Fruit fly (Drosophila melanogaster) whole organism, embryonic: ENCODE results near the gene alpha-PheRS.

Experiments used
- Blimp-1 ChIP-seq: fragments of 200-800 bp; sonication (Bioruptor generic); optimal IDR thresholded peaks from 3 replicates; lab custom pipeline; 2018; ENCODE audit warnings: missing biosample characterization, missing genetic modification characterization, mild to moderate bottlenecking, moderate library complexity, missing genetic modification reagents
- CG10209 ChIP-seq: fragments of 200-800 bp; sonication (Bioruptor generic); optimal IDR thresholded peaks from 3 replicates; lab custom pipeline; 2017; ENCODE audit warnings: missing biosample characterization, mild to moderate bottlenecking, missing genetic modification characterization, missing genetic modification reagents
- CG10565 ChIP-seq: fragments of 200-800 bp; sonication (Bioruptor generic); optimal IDR thresholded peaks from 3 replicates; lab custom pipeline; 2016; ENCODE audit warnings: missing biosample characterization, mild to moderate bottlenecking, missing genetic modification characterization
- CG11093 ChIP-seq: fragments of 200-800 bp; sonication (Bioruptor generic); IDR thresholded peaks from 3 replicates; pipeline ENCODE4 v1.3.6; 2022; ENCODE audit warnings: missing biosample characterization, missing genetic modification characterization
- CG11398 ChIP-seq: fragments of 200-800 bp; sonication (Bioruptor generic); optimal IDR thresholded peaks from 2 replicates; lab custom pipeline; 2016; ENCODE audit warnings: missing biosample characterization, missing genetic modification characterization
- CG12071 ChIP-seq: fragments of 200-800 bp; sonication (Bioruptor generic); optimal IDR thresholded peaks from 3 replicates; lab custom pipeline; 2018; ENCODE audit warnings: missing biosample characterization, mild to moderate bottlenecking, missing genetic modification characterization
- CG12236 ChIP-seq: fragments of 200-800 bp; sonication (Bioruptor generic); optimal IDR thresholded peaks from 2 replicates; lab custom pipeline; 2016; ENCODE audit warnings: missing biosample characterization, missing genetic modification characterization
- CG12299 ChIP-seq: fragments of 200-800 bp; sonication (Bioruptor generic); optimal IDR thresholded peaks from 2 replicates; lab custom pipeline; 2018; ENCODE audit warnings: missing biosample characterization, mild to moderate bottlenecking, missing genetic modification characterization
- CG12659 ChIP-seq: fragments of 200-800 bp; sonication (Bioruptor generic); optimal IDR thresholded peaks from 3 replicates; lab custom pipeline; 2017; ENCODE audit warnings: mild to moderate bottlenecking, missing biosample characterization, missing genetic modification reagents, missing genetic modification characterization
- CG14710 ChIP-seq: fragments of 200-800 bp; sonication (Bioruptor generic); optimal IDR thresholded peaks from 3 replicates; lab custom pipeline; 2019; ENCODE audit warnings: missing biosample characterization, mild to moderate bottlenecking, missing genetic modification characterization, moderate library complexity
- CG1647 ChIP-seq: fragments of 200-800 bp; sonication (Bioruptor generic); optimal IDR thresholded peaks from 3 replicates; lab custom pipeline; 2016; ENCODE audit warnings: missing biosample characterization, missing genetic modification characterization
- CG17568 ChIP-seq: fragments of 200-800 bp; sonication (Bioruptor generic); optimal IDR thresholded peaks from 2 replicates; lab custom pipeline; 2018; ENCODE audit warnings: missing biosample characterization, mild to moderate bottlenecking, missing genetic modification characterization, moderate library complexity
- CG17802 ChIP-seq: fragments of 200-800 bp; sonication (Bioruptor generic); optimal IDR thresholded peaks from 2 replicates; lab custom pipeline; 2018; ENCODE audit warnings: missing biosample characterization, mild to moderate bottlenecking, missing genetic modification characterization, moderate library complexity
- CG18764 ChIP-seq: fragments of 200-800 bp; sonication (Bioruptor generic); optimal IDR thresholded peaks from 3 replicates; lab custom pipeline; 2016; ENCODE audit warnings: missing biosample characterization, missing genetic modification characterization
- CG2116 ChIP-seq: fragments of 200-800 bp; sonication (Bioruptor generic); optimal IDR thresholded peaks from 3 replicates; lab custom pipeline; 2018; ENCODE audit warnings: missing biosample characterization, mild to moderate bottlenecking, missing genetic modification characterization
- CG30020 ChIP-seq: fragments of 200-800 bp; optimal IDR thresholded peaks from 2 replicates; lab custom pipeline; 2019; ENCODE audit warnings: missing biosample characterization, mild to moderate bottlenecking, missing genetic modification characterization, moderate library complexity
- CG34422 ChIP-seq: fragments of 200-800 bp; sonication (Bioruptor generic); IDR thresholded peaks from 3 replicates; pipeline ENCODE4 v1.3.6; 2022; ENCODE audit warnings: missing biosample characterization, missing genetic modification characterization
- CG7357 ChIP-seq: fragments of 200-800 bp; sonication (Bioruptor generic); IDR thresholded peaks from 3 replicates; pipeline ENCODE4 v1.3.6; 2022; ENCODE audit warnings: missing biosample characterization, missing genetic modification characterization
- CG8478 ChIP-seq: fragments of >200 bp; optimal IDR thresholded peaks from 2 replicates; lab custom pipeline; 2018
- Chrac-16 ChIP-seq: fragments of 200-800 bp; sonication (Bioruptor generic); optimal IDR thresholded peaks from 3 replicates; lab custom pipeline; 2016; ENCODE audit warnings: missing biosample characterization, missing genetic modification characterization
- Eip74EF ChIP-seq, 2 experiments: fragments of 200-800 bp in 1 of 2; fragments of >200 bp in 1 of 2; sonication (Bioruptor generic) in 1 of 2; optimal IDR thresholded peaks; 2 replicates each; lab custom pipeline; 2017 to 2019; ENCODE audit warnings: missing biosample characterization in 2 of 2, missing genetic modification characterization in 2 of 2, mild to moderate bottlenecking in 1 of 2, moderate library complexity in 1 of 2
- HLH4C ChIP-seq: fragments of 200-800 bp; sonication (Bioruptor generic); IDR thresholded peaks from 3 replicates; pipeline ENCODE4 v1.3.6; 2022; ENCODE audit warnings: missing biosample characterization, missing genetic modification characterization; ENCODE audit not compliant: partially characterized antibody
- Kr ChIP-seq: fragments of 200-800 bp; sonication (Bioruptor generic); optimal IDR thresholded peaks from 2 replicates; lab custom pipeline; 2017; ENCODE audit warnings: missing biosample characterization, mild to moderate bottlenecking, missing genetic modification characterization
- MESR4 ChIP-seq: fragments of 200-800 bp; sonication (Bioruptor generic); optimal IDR thresholded peaks from 2 replicates; lab custom pipeline; 2018; ENCODE audit warnings: missing biosample characterization, mild to moderate bottlenecking, missing genetic modification characterization, moderate library complexity
- Max ChIP-seq: fragments of 200-800 bp; sonication (Bioruptor generic); optimal IDR thresholded peaks from 2 replicates; lab custom pipeline; 2016; ENCODE audit warnings: missing biosample characterization, mild to moderate bottlenecking, missing genetic modification characterization
- NFAT ChIP-seq: fragments of 200-800 bp; sonication (Bioruptor generic); IDR thresholded peaks from 2 replicates; pipeline ENCODE4 v1.3.6; 2022; ENCODE audit warnings: missing biosample characterization, missing genetic modification characterization
- Nf-YA ChIP-seq: fragments of 200-800 bp; sonication (Bioruptor generic); IDR thresholded peaks from 2 replicates; pipeline ENCODE4 v1.3.6; 2022; ENCODE audit warnings: missing biosample characterization, missing genetic modification characterization
- Opbp ChIP-seq: fragments of 200-800 bp; sonication (Bioruptor generic); IDR thresholded peaks from 3 replicates; pipeline ENCODE4 v1.3.6; 2022; ENCODE audit warnings: missing biosample characterization, missing genetic modification characterization; ENCODE audit not compliant: partially characterized antibody
- Ssrp ChIP-seq: fragments of 200-800 bp; sonication (Bioruptor generic); optimal IDR thresholded peaks from 2 replicates; lab custom pipeline; 2018; ENCODE audit warnings: missing biosample characterization, mild to moderate bottlenecking, missing genetic modification characterization, moderate library complexity
- Xrp1 ChIP-seq: fragments of 200-800 bp; sonication (Bioruptor generic); IDR thresholded peaks from 2 replicates; pipeline ENCODE4 v1.3.6; 2022; ENCODE audit warnings: missing biosample characterization, missing genetic modification characterization
- ac ChIP-seq: fragments of 200-800 bp; sonication (Bioruptor generic); optimal IDR thresholded peaks from 3 replicates; lab custom pipeline; 2017; ENCODE audit warnings: missing biosample characterization, mild to moderate bottlenecking, missing genetic modification characterization
- bbx ChIP-seq: fragments of 200-800 bp; sonication (Bioruptor generic); IDR thresholded peaks from 2 replicates; pipeline ENCODE4 v1.3.6; 2022; ENCODE audit warnings: missing biosample characterization, missing genetic modification characterization; ENCODE audit not compliant: partially characterized antibody
- btn ChIP-seq: fragments of 200-800 bp; sonication (Bioruptor generic); optimal IDR thresholded peaks from 2 replicates; lab custom pipeline; 2016; ENCODE audit warnings: missing biosample characterization, missing genetic modification characterization
- cg ChIP-seq: fragments of 200-800 bp; sonication (Bioruptor generic); optimal IDR thresholded peaks from 3 replicates; lab custom pipeline; 2019; ENCODE audit warnings: missing biosample characterization, mild to moderate bottlenecking, missing genetic modification characterization, moderate library complexity
- crc ChIP-seq: fragments of 200-800 bp; sonication (Bioruptor generic); optimal IDR thresholded peaks from 2 replicates; lab custom pipeline; 2016; ENCODE audit warnings: missing biosample characterization, missing genetic modification characterization
- ems ChIP-seq: fragments of 200-800 bp; sonication (Bioruptor generic); optimal IDR thresholded peaks from 3 replicates; lab custom pipeline; 2016; ENCODE audit warnings: missing biosample characterization, missing genetic modification characterization
- eyg ChIP-seq: fragments of 200-800 bp; sonication (Bioruptor generic); optimal IDR thresholded peaks from 3 replicates; lab custom pipeline; 2016; ENCODE audit warnings: missing biosample characterization, missing genetic modification characterization
- fru ChIP-seq: fragments of >200 bp; optimal IDR thresholded peaks from 2 replicates; lab custom pipeline; 2017
- gce ChIP-seq: fragments of 200-800 bp; sonication (Bioruptor generic); IDR thresholded peaks from 3 replicates; pipeline ENCODE4 v1.3.6; 2022; ENCODE audit warnings: missing biosample characterization, missing genetic modification characterization
- gsb ChIP-seq: fragments of 200-800 bp; sonication (Bioruptor generic); IDR thresholded peaks from 2 replicates; pipeline ENCODE4 v1.3.6; 2022; ENCODE audit warnings: missing biosample characterization, missing genetic modification characterization
- gt ChIP-seq: fragments of 200-800 bp; sonication (Bioruptor generic); IDR thresholded peaks from 2 replicates; pipeline ENCODE4 v1.3.6; 2022; ENCODE audit warnings: missing biosample characterization, missing genetic modification characterization
- ham ChIP-seq: fragments of 200-800 bp; sonication (Bioruptor generic); IDR thresholded peaks from 2 replicates; pipeline ENCODE4 v1.3.6; 2022; ENCODE audit warnings: missing biosample characterization, missing genetic modification characterization
- pfk ChIP-seq: fragments of 200-800 bp; sonication (Bioruptor generic); optimal IDR thresholded peaks from 2 replicates; lab custom pipeline; 2018; ENCODE audit warnings: missing biosample characterization, mild to moderate bottlenecking, missing genetic modification characterization, moderate library complexity
- pita ChIP-seq: fragments of 200-800 bp; sonication (Bioruptor generic); optimal IDR thresholded peaks from 2 replicates; lab custom pipeline; 2017; ENCODE audit warnings: missing biosample characterization, mild to moderate bottlenecking, missing genetic modification characterization
- psq ChIP-seq: fragments of 200-800 bp; sonication (Bioruptor generic); optimal IDR thresholded peaks from 2 replicates; lab custom pipeline; 2017; ENCODE audit warnings: missing biosample characterization, missing genetic modification characterization
- sc ChIP-seq, 3 experiments: fragments of >200 bp in 2 of 3; fragments of 200-800 bp in 1 of 3; sonication (Bioruptor generic) in 1 of 3; optimal IDR thresholded peaks; 2 replicates in 2 of 3; 3 replicates in 1 of 3; lab custom pipeline; 2017; ENCODE audit warnings: mild to moderate bottlenecking in 1 of 3, missing biosample characterization in 1 of 3, missing genetic modification characterization in 1 of 3, missing genetic modification reagents in 1 of 3
- sens ChIP-seq: fragments of 200-800 bp; sonication (Bioruptor generic); peaks from one replicate; lab custom pipeline; 2016; ENCODE audit warnings: missing biosample characterization, missing genetic modification characterization
- trh ChIP-seq: fragments of 200-800 bp; sonication (Bioruptor generic); optimal IDR thresholded peaks from 2 replicates; lab custom pipeline; 2016; ENCODE audit warnings: missing biosample characterization, missing genetic modification characterization
- twi ChIP-seq: fragments of 200-800 bp; optimal IDR thresholded peaks from 2 replicates; lab custom pipeline; 2019; ENCODE audit warnings: missing biosample characterization, mild to moderate bottlenecking, missing genetic modification characterization, moderate library complexity

The alpha-PheRS gene

DNA sequence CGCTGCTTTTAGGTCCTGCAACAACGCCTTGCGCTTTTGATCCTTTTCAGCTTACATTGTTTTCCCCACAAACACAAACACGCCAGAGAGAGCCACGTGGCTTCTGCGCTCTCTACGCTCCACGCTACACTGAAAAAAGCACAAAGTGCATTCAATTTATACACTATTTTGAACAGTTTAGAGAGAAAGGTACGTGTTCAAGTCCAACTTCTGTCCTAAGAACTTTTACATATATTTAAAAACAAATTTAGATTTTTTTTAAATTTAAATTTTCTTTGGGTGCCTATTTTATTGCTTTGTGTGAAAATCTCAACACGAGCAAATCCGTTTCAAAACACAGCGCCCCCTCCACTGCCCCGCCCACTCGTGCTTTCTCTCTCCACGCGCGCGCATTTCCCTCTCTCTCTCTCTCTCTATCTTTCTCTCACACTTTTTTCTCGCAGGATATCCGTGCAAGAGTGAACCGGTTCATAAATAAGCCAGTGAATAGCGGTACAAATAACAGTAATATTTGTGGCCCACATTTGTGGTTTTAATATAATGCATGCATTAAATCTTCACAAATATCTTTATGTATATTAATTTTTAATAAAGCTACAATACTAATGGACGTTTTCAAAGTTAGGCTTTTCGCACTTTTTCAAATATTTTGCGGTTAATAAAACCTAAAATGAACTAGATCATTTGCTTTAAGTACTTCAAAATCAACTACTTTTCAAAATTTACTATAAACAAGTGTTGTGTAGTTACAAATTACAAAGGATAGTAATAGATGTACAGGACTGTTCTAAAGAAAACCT lies 45.2 kb downstream of the alpha-PheRS start (continued):
- TF ChIP-seq sens (GFP tag; lab: Kevin White, UChicago) (peak; percentile 93), trh (GFP tag; lab: Kevin White, UChicago) (no peak), Blimp-1 (GFP tag; lab: Kevin White, UChicago) (peak; percentile 84), CG34422 (GFP tag; lab: Robert Waterston, UW) (peak; percentile 84), fru (lab: Kevin White, UChicago) (no peak), pita (GFP tag; lab: Kevin White, UChicago) (no peak), cg (no peak), CG18764 (GFP tag; lab: Kevin White, UChicago) (peak; percentile 34), Max (GFP tag; lab: Kevin White, UChicago) (peak; percentile 68), Ssrp (tag; lab: Kevin White, UChicago) (peak; percentile 53), ham (GFP tag; lab: Robert Waterston, UW) (0 out of 2 replicates have a peak, but pooled peaks have one; percentile 41), CG7357 (GFP tag; lab: Robert Waterston, UW) (peak; percentile 77), CG12071 (GFP tag; lab: Kevin White, UChicago) (peak; percentile 71), eyg (GFP tag; lab: Kevin White, UChicago) (no peak), CG12236 (GFP tag; lab: Kevin White, UChicago) (no peak), Chrac-16 (GFP tag; lab: Kevin White, UChicago) (peak; percentile 69), CG11093 (GFP tag; lab: Robert Waterston, UW) (peak; percentile 58; the same call in 2 of the 3 replicates), twi (tag; lab: Kevin White, UChicago) (peak; percentile 32), CG10209 (GFP tag; lab: Kevin White, UChicago) (peak; percentile 74), gt (peak; percentile 38; the same call in 1 of the 2 replicates), CG1647 (GFP tag; lab: Kevin White, UChicago) (peak; percentile 57), Eip74EF (GFP tag; optimal IDR thresholded peaks at IDR 0.05; lab: Kevin White, UChicago) (peak in 1 of 2 experiments; percentile 79), ac (GFP tag; lab: Kevin White, UChicago) (no peak), Xrp1 (GFP tag; lab: Robert Waterston, UW) (peak; percentile 90), CG14710 (tag; lab: Kevin White, UChicago) (peak; percentile 68), sc (optimal IDR thresholded peaks at IDR 0.05; lab: Kevin White, UChicago) (no peak), sc (GFP tag; optimal IDR thresholded peaks at IDR 0.05; lab: Kevin White, UChicago) (peak; percentile 69), CG10565 (GFP tag; lab: Kevin White, UChicago) (peak; percentile 34), gce (GFP tag; lab: Robert Waterston, UW) (peak; percentile 86), CG17802 (tag; lab: Kevin White, UChicago) (peak; percentile 47), gsb (peak; percentile 78), NFAT (GFP tag; lab: Robert Waterston, UW) (peak; percentile 64), CG12659 (GFP tag; lab: Kevin White, UChicago) (peak; percentile 87), pfk (GFP tag; lab: Kevin White, UChicago) (no peak), btn (GFP tag; lab: Kevin White, UChicago) (no peak), CG11398 (GFP tag; lab: Kevin White, UChicago) (no peak), ems (peak; percentile 58), Kr (no peak), CG12299 (tag; lab: Kevin White, UChicago) (peak; percentile 74), HLH4C (no peak), psq (GFP tag; lab: Kevin White, UChicago) (peak; percentile 46), Nf-YA (GFP tag; lab: Robert Waterston, UW) (peak; percentile 71), Opbp (no peak), CG30020 (tag; lab: Kevin White, UChicago) (no peak), CG17568 (peak; percentile 71), MESR4 (peak; percentile 22), CG8478 (lab: Kevin White, UChicago) (no peak), CG2116 (GFP tag; lab: Kevin White, UChicago) (peak; percentile 45), crc (peak; percentile 33), bbx (GFP tag; lab: Robert Waterston, UW) (no peak)
